Worm (Caenorhabditis elegans) whole organism, L3 larva: ENCODE results near the gene phdh-1.
"Not testable (repeated sequence)": the region's sequence is repeated elsewhere in the genome, so short reads cannot be mapped to it uniquely, and the experiment has no call there.

Experiments
- ceh-16 ChIP-seq: sonication (generic microtip); optimal IDR thresholded peaks from 2 replicates; lab custom pipeline; 2017; ENCODE audit warnings: missing biosample characterization, missing genetic modification characterization
- lin-39 ChIP-seq: fragments of 150-350 bp; optimal IDR thresholded peaks from 2 replicates; lab custom pipeline; 2018; ENCODE audit warnings: missing biosample characterization, missing genetic modification reagents, missing genetic modification characterization
- nhr-25 ChIP-seq: sonication (generic microtip); optimal IDR thresholded peaks from 2 replicates; lab custom pipeline; 2017; ENCODE audit warnings: missing biosample characterization, missing genetic modification characterization
- nhr-28 ChIP-seq: fragments of 150-350 bp; optimal IDR thresholded peaks from 2 replicates; lab custom pipeline; 2014; ENCODE audit warnings: missing biosample characterization, missing genetic modification characterization
- tbx-2 ChIP-seq: sonication (generic microtip); optimal IDR thresholded peaks from 2 replicates; lab custom pipeline; 2016; ENCODE audit warnings: mild to moderate bottlenecking, missing genetic modification characterization, missing compliant biosample characterization
- unc-62 ChIP-seq: fragments of 150-350 bp; sonication (generic microtip); optimal IDR thresholded peaks from 4 replicates; lab custom pipeline; 2014; ENCODE audit warnings: missing biosample characterization, missing genetic modification reagents, missing genetic modification characterization
- zag-1 ChIP-seq: fragments of 150-350 bp; optimal IDR thresholded peaks from 2 replicates; lab custom pipeline; 2014; ENCODE audit warnings: missing biosample characterization, missing genetic modification characterization

DNA sequence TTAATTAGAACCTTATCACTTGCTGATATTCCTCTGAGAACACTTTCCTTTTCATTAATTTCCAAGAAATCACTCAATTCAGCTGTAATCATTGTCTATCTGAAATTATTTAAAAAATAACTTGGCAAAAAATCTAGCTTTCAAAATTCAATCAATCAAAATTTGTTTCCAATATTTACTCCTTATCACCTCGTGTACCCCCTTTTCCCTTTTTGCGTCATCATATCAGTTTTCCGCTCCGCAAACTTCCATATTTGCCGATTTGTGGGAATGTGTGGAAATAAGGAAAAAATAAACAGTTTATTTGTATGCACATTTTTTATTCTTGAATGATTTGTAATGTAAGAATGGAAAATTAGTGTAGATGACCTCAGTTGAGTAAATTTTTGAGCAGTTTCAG, 23.7 kb upstream of the phdh-1 start, which contains the start of gene C31C9.6:
- not testable (repeated sequence) for TF ChIP-seq zag-1; nhr-25; unc-62; lin-39; ceh-16 (tag; lab: Kevin White, UChicago); tbx-2 (tag; lab: Kevin White, UChicago); nhr-28 (tag; lab: Kevin White, UChicago)
